Worm (Caenorhabditis elegans) whole organism, L2 larva: Measurements from ENCODE around the gene R166.3.

Experiments used
- C34F6.9 ChIP-seq: fragments of 150-350 bp; optimal IDR thresholded peaks from 2 replicates; lab custom pipeline; 2014; ENCODE audit warnings: missing biosample characterization, missing genetic modification characterization
- F13H6.1 ChIP-seq: sonication (generic microtip); optimal IDR thresholded peaks from 2 replicates; lab custom pipeline; 2016; ENCODE audit warnings: missing genetic modification characterization, missing compliant biosample characterization
- R02D3.7 ChIP-seq: fragments of 150-350 bp; optimal IDR thresholded peaks from 2 replicates; lab custom pipeline; 2014; ENCODE audit warnings: missing biosample characterization, missing genetic modification characterization
- Y55F3AM.14 ChIP-seq: fragments of 200-800 bp; sonication (Bioruptor generic); optimal IDR thresholded peaks from 2 replicates; lab custom pipeline; 2018; ENCODE audit warnings: mild to moderate bottlenecking, missing genetic modification characterization, missing compliant biosample characterization
- ZK546.5 ChIP-seq: sonication (generic microtip); optimal IDR thresholded peaks from 2 replicates; lab custom pipeline; 2017; ENCODE audit warnings: missing biosample characterization, missing genetic modification characterization
- alr-1 ChIP-seq: fragments of 150-350 bp; optimal IDR thresholded peaks from 2 replicates; lab custom pipeline; 2014; ENCODE audit warnings: missing biosample characterization, missing genetic modification characterization
- aly-2 ChIP-seq: fragments of 150-350 bp; optimal IDR thresholded peaks from 2 replicates; lab custom pipeline; 2014; ENCODE audit warnings: missing biosample characterization, missing genetic modification characterization
- ama-1 ChIP-seq: fragments of 150-350 bp; optimal IDR thresholded peaks from 2 replicates; lab custom pipeline; 2018; ENCODE audit warnings: inconsistent platforms
- blmp-1 ChIP-seq: sonication (generic microtip); optimal IDR thresholded peaks from 2 replicates; lab custom pipeline; 2017; ENCODE audit warnings: missing genetic modification characterization, mild to moderate bottlenecking, missing compliant biosample characterization, antibody characterized with exemption, moderate library complexity; ENCODE audit not compliant: insufficient read depth
- ceh-16 ChIP-seq: fragments of 150-350 bp; optimal IDR thresholded peaks from 2 replicates; lab custom pipeline; 2014; ENCODE audit warnings: missing biosample characterization, missing genetic modification characterization
- ceh-82 ChIP-seq: fragments of 150-350 bp; optimal IDR thresholded peaks from 2 replicates; lab custom pipeline; 2014; ENCODE audit warnings: missing biosample characterization, missing genetic modification characterization
- crh-2 ChIP-seq: sonication (generic microtip); optimal IDR thresholded peaks from 2 replicates; lab custom pipeline; 2017; ENCODE audit warnings: missing biosample characterization, missing genetic modification characterization
- dmd-4 ChIP-seq: sonication (generic microtip); optimal IDR thresholded peaks from 2 replicates; lab custom pipeline; 2017; ENCODE audit warnings: missing biosample characterization, missing genetic modification characterization
- egl-27 ChIP-seq: sonication (generic microtip); optimal IDR thresholded peaks from 3 replicates; lab custom pipeline; 2017; ENCODE audit warnings: missing biosample characterization, missing genetic modification reagents, missing genetic modification characterization
- elt-1 ChIP-seq: fragments of 150-350 bp; optimal IDR thresholded peaks from 2 replicates; lab custom pipeline; 2014; ENCODE audit warnings: missing biosample characterization, missing genetic modification characterization
- elt-3 ChIP-seq: sonication (generic microtip); optimal IDR thresholded peaks from 2 replicates; lab custom pipeline; 2017; ENCODE audit warnings: missing biosample characterization, missing genetic modification characterization
- fos-1 ChIP-seq: fragments of 150-350 bp; optimal IDR thresholded peaks from 2 replicates; lab custom pipeline; 2014; ENCODE audit warnings: missing biosample characterization, missing genetic modification characterization
- gmeb-1 ChIP-seq: fragments of 150-350 bp; optimal IDR thresholded peaks from 2 replicates; lab custom pipeline; 2014; ENCODE audit warnings: missing biosample characterization, missing genetic modification characterization
- lin-11 ChIP-seq: fragments of 150-350 bp; sonication (generic microtip); optimal IDR thresholded peaks from 2 replicates; lab custom pipeline; 2014; ENCODE audit warnings: missing biosample characterization, missing genetic modification characterization, inconsistent platforms, mixed read lengths
- lin-13 ChIP-seq: fragments of 150-350 bp; optimal IDR thresholded peaks from 2 replicates; lab custom pipeline; 2014; ENCODE audit warnings: missing biosample characterization, missing genetic modification reagents, missing genetic modification characterization
- lin-39 ChIP-seq: fragments of 150-350 bp; optimal IDR thresholded peaks from 2 replicates; lab custom pipeline; 2014; ENCODE audit warnings: missing biosample characterization, missing genetic modification reagents, missing genetic modification characterization
- lsy-2 ChIP-seq, 2 experiments: fragments of 150-350 bp in 1 of 2; sonication (generic microtip) in 1 of 2; optimal IDR thresholded peaks; 2 replicates each; lab custom pipeline; 2014 to 2017; ENCODE audit warnings: missing biosample characterization in 2 of 2, missing genetic modification characterization in 2 of 2
- mab-5 ChIP-seq: fragments of 150-350 bp; optimal IDR thresholded peaks from 2 replicates; lab custom pipeline; 2014; ENCODE audit warnings: missing biosample characterization, missing genetic modification characterization
- mbf-1 ChIP-seq: sonication (generic microtip); optimal IDR thresholded peaks from 2 replicates; lab custom pipeline; 2017; ENCODE audit warnings: missing biosample characterization, missing genetic modification characterization
- mdl-1 ChIP-seq, 2 experiments: fragments of 150-350 bp in 1 of 2; sonication (generic microtip) in 1 of 2; optimal IDR thresholded peaks; 2 replicates each; lab custom pipeline; 2017; ENCODE audit warnings: missing biosample characterization in 2 of 2, missing genetic modification characterization in 2 of 2
- nhr-10 ChIP-seq: sonication (generic microtip); optimal IDR thresholded peaks from 2 replicates; lab custom pipeline; 2017; ENCODE audit warnings: missing biosample characterization, missing genetic modification characterization
- nhr-11 ChIP-seq: fragments of 150-350 bp; optimal IDR thresholded peaks from 2 replicates; lab custom pipeline; 2014; ENCODE audit warnings: missing biosample characterization, missing genetic modification characterization
- nhr-12 ChIP-seq: fragments of 150-350 bp; optimal IDR thresholded peaks from 2 replicates; lab custom pipeline; 2014; ENCODE audit warnings: missing biosample characterization, missing genetic modification characterization
- nhr-129 ChIP-seq: fragments of 150-350 bp; optimal IDR thresholded peaks from 2 replicates; lab custom pipeline; 2014; ENCODE audit warnings: missing biosample characterization, missing genetic modification characterization
- nhr-21 ChIP-seq: fragments of 150-350 bp; optimal IDR thresholded peaks from 2 replicates; lab custom pipeline; 2014; ENCODE audit warnings: missing biosample characterization, missing genetic modification characterization
- nhr-23 ChIP-seq: fragments of 150-350 bp; optimal IDR thresholded peaks from 2 replicates; lab custom pipeline; 2014; ENCODE audit warnings: missing biosample characterization, missing genetic modification reagents, missing genetic modification characterization
- nhr-237 ChIP-seq: fragments of 150-350 bp; optimal IDR thresholded peaks from 2 replicates; lab custom pipeline; 2014; ENCODE audit warnings: missing biosample characterization, missing genetic modification characterization
- nhr-25 ChIP-seq: fragments of 150-350 bp; sonication (generic microtip); optimal IDR thresholded peaks from 3 replicates; lab custom pipeline; 2014; ENCODE audit warnings: missing biosample characterization, missing genetic modification characterization
- nhr-6 ChIP-seq: fragments of 150-350 bp; optimal IDR thresholded peaks from 2 replicates; lab custom pipeline; 2014; ENCODE audit warnings: missing biosample characterization, missing genetic modification characterization
- nhr-77 ChIP-seq: fragments of 150-350 bp; optimal IDR thresholded peaks from 2 replicates; lab custom pipeline; 2014; ENCODE audit warnings: missing biosample characterization, missing genetic modification characterization
- peb-1 ChIP-seq: fragments of 150-350 bp; optimal IDR thresholded peaks from 2 replicates; lab custom pipeline; 2014; ENCODE audit warnings: missing biosample characterization, missing genetic modification characterization
- sem-4 ChIP-seq: fragments of 150-350 bp; optimal IDR thresholded peaks from 2 replicates; lab custom pipeline; 2014; ENCODE audit warnings: missing biosample characterization, missing genetic modification reagents, missing genetic modification characterization
- skn-1 ChIP-seq: sonication (generic microtip); optimal IDR thresholded peaks from 2 replicates; lab custom pipeline; 2017; ENCODE audit warnings: missing biosample characterization, missing genetic modification characterization
- sma-3 ChIP-seq: sonication (generic microtip); optimal IDR thresholded peaks from 2 replicates; lab custom pipeline; 2016; ENCODE audit warnings: missing genetic modification reagents, missing genetic modification characterization, missing compliant biosample characterization
- sma-9 ChIP-seq, 2 experiments: fragments of 150-350 bp in 1 of 2; sonication (generic microtip) in 1 of 2; optimal IDR thresholded peaks; 2 replicates each; lab custom pipeline; 2014 to 2016; ENCODE audit warnings: missing genetic modification characterization in 2 of 2, mild to moderate bottlenecking in 1 of 2, missing biosample characterization in 1 of 2, missing compliant biosample characterization in 1 of 2, missing genetic modification reagents in 1 of 2, moderate library complexity in 1 of 2
- snpc-4 ChIP-seq: fragments of 150-350 bp; optimal IDR thresholded peaks from 2 replicates; lab custom pipeline; 2014; ENCODE audit warnings: missing biosample characterization, missing genetic modification characterization
- unc-39 ChIP-seq: fragments of 150-350 bp; optimal IDR thresholded peaks from 2 replicates; lab custom pipeline; 2014; ENCODE audit warnings: missing biosample characterization, missing genetic modification characterization
- unc-55 ChIP-seq: fragments of 150-350 bp; sonication (generic microtip); optimal IDR thresholded peaks from 3 replicates; lab custom pipeline; 2014; ENCODE audit warnings: missing biosample characterization, missing genetic modification reagents, missing genetic modification characterization
- unc-62 ChIP-seq: fragments of 150-350 bp; optimal IDR thresholded peaks from 2 replicates; lab custom pipeline; 2014; ENCODE audit warnings: missing biosample characterization, missing genetic modification reagents, missing genetic modification characterization
- zag-1 ChIP-seq: fragments of 150-350 bp; optimal IDR thresholded peaks from 2 replicates; lab custom pipeline; 2014; ENCODE audit warnings: missing biosample characterization, missing genetic modification characterization
- ztf-1 ChIP-seq: fragments of 200-800 bp; sonication (Bioruptor generic); conservative IDR thresholded peaks from 2 replicates; pipeline ENCODE4 v1.3.6; 2022; ENCODE audit warnings: missing genetic modification characterization, missing compliant biosample characterization
- ztf-11 ChIP-seq: sonication (generic microtip); optimal IDR thresholded peaks from 2 replicates; lab custom pipeline; 2017; ENCODE audit warnings: missing biosample characterization, missing genetic modification characterization
- ztf-4 ChIP-seq: fragments of 150-350 bp; optimal IDR thresholded peaks from 2 replicates; lab custom pipeline; 2014; ENCODE audit warnings: missing biosample characterization, missing genetic modification characterization

Gene R166.3

ce11 chrII:10542654-10543456, 3.7 kb upstream of the R166.3 start (continued):
- TF ChIP-seq nhr-6 (peak; percentile 32), snpc-4 (tag; lab: Kevin White, UChicago) (no peak), ceh-16 (tag; lab: Kevin White, UChicago) (no peak), ZK546.5 (no peak)

- TF ChIP-seq nhr-129 (tag; lab: Kevin White, UChicago): peak; percentile 80
- no peak for TF ChIP-seq egl-27
- TF ChIP-seq sma-3 (GFP tag; lab: Kevin White, UChicago): peak; percentile 85
- TF ChIP-seq ceh-82 (tag; lab: Kevin White, UChicago): no peak
- no peak for TF ChIP-seq ztf-1
- TF ChIP-seq ama-1: peak; percentile 97
- TF ChIP-seq nhr-11 (tag; lab: Kevin White, UChicago): peak; percentile 53
- no peak for TF ChIP-seq unc-62 (GFP tag; lab: Kevin White, UChicago)
- TF ChIP-seq sem-4 (tag; lab: Kevin White, UChicago): peak; percentile 70
- no peak for TF ChIP-seq mdl-1 (tag; optimal IDR thresholded peaks at IDR 0.05; lab: Kevin White, UChicago)
- peak; percentile 78 for TF ChIP-seq crh-2
- TF ChIP-seq nhr-21 (tag; lab: Kevin White, UChicago): peak; percentile 79
- TF ChIP-seq ZK546.5: no peak
- TF ChIP-seq mbf-1 (tag; lab: Kevin White, UChicago): peak; percentile 25
- TF ChIP-seq dmd-4 (tag; lab: Kevin White, UChicago): no peak
- peak; percentile 28 to 89 for TF ChIP-seq lsy-2 (tag; optimal IDR thresholded peaks at IDR 0.05; lab: Kevin White, UChicago)
- peak; percentile 79 for TF ChIP-seq unc-55 (GFP tag; lab: Kevin White, UChicago)
- peak; percentile 80 for TF ChIP-seq R02D3.7 (tag; lab: Kevin White, UChicago)
- no peak for TF ChIP-seq snpc-4 (tag; lab: Kevin White, UChicago)
- TF ChIP-seq ztf-4 (tag; lab: Kevin White, UChicago): peak; percentile 97
- TF ChIP-seq unc-39: no peak
- no peak for TF ChIP-seq lin-39 (tag; lab: Kevin White, UChicago)
- TF ChIP-seq sma-9 (GFP tag; optimal IDR thresholded peaks at IDR 0.05; lab: Kevin White, UChicago): peak; percentile 79
- no peak for TF ChIP-seq sma-9 (tag; optimal IDR thresholded peaks at IDR 0.05; lab: Kevin White, UChicago)
- peak; percentile 78 for TF ChIP-seq Y55F3AM.14 (GFP tag; lab: Kevin White, UChicago)
- no peak for TF ChIP-seq alr-1 (tag; lab: Kevin White, UChicago)
- TF ChIP-seq zag-1: peak; percentile 29
- no peak for TF ChIP-seq nhr-10
- peak; percentile 33 for TF ChIP-seq mab-5 (tag; lab: Kevin White, UChicago)
- peak; percentile 83 for TF ChIP-seq gmeb-1
- TF ChIP-seq skn-1 (tag; lab: Kevin White, UChicago): no peak
- TF ChIP-seq blmp-1 (tag; lab: Kevin White, UChicago): peak; percentile 83
- TF ChIP-seq peb-1 (tag; lab: Kevin White, UChicago): no peak
- TF ChIP-seq fos-1 (tag; lab: Kevin White, UChicago): no peak
- no peak for TF ChIP-seq aly-2 (tag; lab: Kevin White, UChicago)
- TF ChIP-seq ceh-16 (tag; lab: Kevin White, UChicago): no peak
- TF ChIP-seq ztf-11 (tag; lab: Kevin White, UChicago): no peak
- no peak for TF ChIP-seq nhr-77 (tag; lab: Kevin White, UChicago)
- TF ChIP-seq nhr-6: peak; percentile 85
- TF ChIP-seq F13H6.1 (tag; lab: Kevin White, UChicago): peak; percentile 84
- no peak for TF ChIP-seq elt-3 (tag; lab: Kevin White, UChicago)
- TF ChIP-seq nhr-23 (tag; lab: Kevin White, UChicago): no peak
- TF ChIP-seq lin-11 (tag; lab: Kevin White, UChicago): no peak
- TF ChIP-seq nhr-12: no peak
- TF ChIP-seq elt-1 (tag; lab: Kevin White, UChicago): no peak
- TF ChIP-seq nhr-25: peak; percentile 98
- TF ChIP-seq lin-13: peak; percentile 79
- no peak for TF ChIP-seq nhr-237 (tag; lab: Kevin White, UChicago)
- peak; percentile 77 for TF ChIP-seq C34F6.9
Measured at ce11 chrII:10541923-10542486, 2.9 kb upstream of the R166.3 start, which contains the start of gene pro-1. pro-1 (minus strand) TSS chrII:10541996.
